Fruit fly (Drosophila melanogaster) whole organism, embryonic: ENCODE data around the gene CG46460.

Experiments
- Atf-2 ChIP-seq: fragments of 200-800 bp; sonication (Bioruptor generic); optimal IDR thresholded peaks from 2 replicates; lab custom pipeline; 2016; ENCODE audit warnings: missing biosample characterization, missing genetic modification characterization
- BEAF-32 ChIP-seq: fragments of 200-800 bp; sonication (Bioruptor generic); optimal IDR thresholded peaks from 3 replicates; lab custom pipeline; 2017; ENCODE audit warnings: missing biosample characterization, missing genetic modification characterization, mild to moderate bottlenecking, moderate library complexity, missing genetic modification reagents
- BtbVII ChIP-seq: fragments of 200-800 bp; sonication (Bioruptor generic); optimal IDR thresholded peaks from 3 replicates; lab custom pipeline; 2017; ENCODE audit warnings: missing biosample characterization, mild to moderate bottlenecking, missing genetic modification characterization
- CG10147 ChIP-seq: fragments of 200-800 bp; sonication (Bioruptor generic); optimal IDR thresholded peaks from 2 replicates; lab custom pipeline; 2019; ENCODE audit warnings: missing biosample characterization, mild to moderate bottlenecking, missing genetic modification characterization, moderate library complexity
- CG10366 ChIP-seq: fragments of 200-800 bp; sonication (Bioruptor generic); IDR thresholded peaks from 2 replicates; pipeline ENCODE4 v1.3.6; 2022; ENCODE audit warnings: missing biosample characterization, missing genetic modification characterization
- CG11247 ChIP-seq: fragments of 200-800 bp; sonication (Bioruptor generic); IDR thresholded peaks from 2 replicates; pipeline ENCODE4 v1.3.6; 2022; ENCODE audit warnings: missing biosample characterization, missing genetic modification characterization
- CG13287 ChIP-seq: fragments of 200-800 bp; sonication (Bioruptor generic); IDR thresholded peaks from 2 replicates; pipeline ENCODE4 v1.3.6; 2022; ENCODE audit warnings: missing biosample characterization, missing genetic modification characterization; ENCODE audit not compliant: partially characterized antibody
- CG13624 ChIP-seq: fragments of 200-800 bp; sonication (Bioruptor generic); optimal IDR thresholded peaks from 2 replicates; lab custom pipeline; 2016; ENCODE audit warnings: missing biosample characterization, missing genetic modification characterization
- CG14014 ChIP-seq: fragments of 200-800 bp; sonication (Bioruptor generic); IDR thresholded peaks from 2 replicates; pipeline ENCODE4 v1.3.6; 2022; ENCODE audit warnings: missing biosample characterization, missing genetic modification characterization
- CG15479 ChIP-seq: fragments of 200-800 bp; sonication (Bioruptor generic); optimal IDR thresholded peaks from 3 replicates; lab custom pipeline; 2019; ENCODE audit warnings: missing biosample characterization, mild to moderate bottlenecking, missing genetic modification characterization, moderate library complexity
- CG17568 ChIP-seq: fragments of 200-800 bp; sonication (Bioruptor generic); optimal IDR thresholded peaks from 2 replicates; lab custom pipeline; 2018; ENCODE audit warnings: missing biosample characterization, mild to moderate bottlenecking, missing genetic modification characterization, moderate library complexity
- CG17912 ChIP-seq: fragments of 200-800 bp; sonication (Bioruptor generic); optimal IDR thresholded peaks from 2 replicates; lab custom pipeline; 2018; ENCODE audit warnings: missing biosample characterization, mild to moderate bottlenecking, missing genetic modification characterization
- CG31388 ChIP-seq: fragments of 200-800 bp; sonication (Bioruptor generic); optimal IDR thresholded peaks from 2 replicates; lab custom pipeline; 2016; ENCODE audit warnings: missing biosample characterization, missing genetic modification characterization
- CG32767 ChIP-seq: fragments of 200-800 bp; sonication (Bioruptor generic); IDR thresholded peaks from 2 replicates; pipeline ENCODE4 v1.3.6; 2022; ENCODE audit warnings: missing biosample characterization, missing genetic modification characterization
- CG4328 ChIP-seq: fragments of 200-800 bp; sonication (Bioruptor generic); optimal IDR thresholded peaks from 3 replicates; lab custom pipeline; 2017; ENCODE audit warnings: missing biosample characterization, missing genetic modification reagents, missing genetic modification characterization
- CG4424 ChIP-seq: fragments of 200-800 bp; sonication (Bioruptor generic); optimal IDR thresholded peaks from 3 replicates; lab custom pipeline; 2016; ENCODE audit warnings: missing biosample characterization, missing genetic modification characterization
- CG4854 ChIP-seq: fragments of 200-800 bp; sonication (Bioruptor generic); optimal IDR thresholded peaks from 2 replicates; lab custom pipeline; 2016; ENCODE audit warnings: missing biosample characterization, missing genetic modification characterization, inconsistent platforms
- CG5180 ChIP-seq: fragments of 200-800 bp; sonication (Bioruptor generic); optimal IDR thresholded peaks from 3 replicates; lab custom pipeline; 2017; ENCODE audit warnings: missing biosample characterization, missing genetic modification characterization, mild to moderate bottlenecking, moderate library complexity, missing genetic modification reagents
- CG6272 ChIP-seq: fragments of 200-800 bp; sonication (Bioruptor generic); IDR thresholded peaks from 2 replicates; pipeline ENCODE4 v1.3.6; 2022; ENCODE audit warnings: missing biosample characterization, missing genetic modification characterization
- CG7271 ChIP-seq: fragments of 200-800 bp; sonication (Bioruptor generic); optimal IDR thresholded peaks from 2 replicates; lab custom pipeline; 2018; ENCODE audit warnings: missing biosample characterization, mild to moderate bottlenecking, missing genetic modification characterization, moderate library complexity
- CG7372 ChIP-seq: fragments of 200-800 bp; sonication (Bioruptor generic); IDR thresholded peaks from 2 replicates; pipeline ENCODE4 v1.3.6; 2022; ENCODE audit warnings: missing biosample characterization, missing genetic modification characterization
- CG8290 ChIP-seq, 3 experiments: fragments of 200-800 bp; sonication (Bioruptor generic); optimal IDR thresholded peaks; 2 replicates each; lab custom pipeline; 2016 to 2019; ENCODE audit warnings: missing biosample characterization in 3 of 3, missing genetic modification characterization in 3 of 3, mild to moderate bottlenecking in 2 of 3, moderate library complexity in 1 of 3
- CG8388 ChIP-seq: fragments of 200-800 bp; sonication (Bioruptor generic); optimal IDR thresholded peaks from 2 replicates; lab custom pipeline; 2019; ENCODE audit warnings: missing biosample characterization, mild to moderate bottlenecking, missing genetic modification characterization, moderate library complexity
- CG8944 ChIP-seq: fragments of 200-800 bp; sonication (Bioruptor generic); optimal IDR thresholded peaks from 3 replicates; lab custom pipeline; 2016; ENCODE audit warnings: missing biosample characterization, missing genetic modification characterization
- HLH4C ChIP-seq: fragments of 200-800 bp; sonication (Bioruptor generic); IDR thresholded peaks from 3 replicates; pipeline ENCODE4 v1.3.6; 2022; ENCODE audit warnings: missing biosample characterization, missing genetic modification characterization; ENCODE audit not compliant: partially characterized antibody
- HmgD ChIP-seq: fragments of 200-800 bp; sonication (Bioruptor generic); optimal IDR thresholded peaks from 3 replicates; lab custom pipeline; 2016; ENCODE audit warnings: missing biosample characterization, missing genetic modification characterization
- Hmr ChIP-seq: fragments of 200-800 bp; sonication (Bioruptor generic); optimal IDR thresholded peaks from 3 replicates; lab custom pipeline; 2017; ENCODE audit warnings: mild to moderate bottlenecking, missing biosample characterization, missing genetic modification reagents, missing genetic modification characterization
- Jarid2 ChIP-seq: fragments of 200-800 bp; sonication (Bioruptor generic); optimal IDR thresholded peaks from 3 replicates; lab custom pipeline; 2017; ENCODE audit warnings: mild to moderate bottlenecking, missing biosample characterization, missing genetic modification reagents, missing genetic modification characterization
- NFAT ChIP-seq: fragments of 200-800 bp; sonication (Bioruptor generic); IDR thresholded peaks from 2 replicates; pipeline ENCODE4 v1.3.6; 2022; ENCODE audit warnings: missing biosample characterization, missing genetic modification characterization
- Optix ChIP-seq: fragments of 200-800 bp; sonication (Bioruptor generic); IDR thresholded peaks from 3 replicates; pipeline ENCODE4 v1.3.6; 2022; ENCODE audit warnings: missing biosample characterization, missing genetic modification characterization
- Spps ChIP-seq: fragments of 200-800 bp; sonication (Bioruptor generic); optimal IDR thresholded peaks from 2 replicates; lab custom pipeline; 2018; ENCODE audit warnings: missing biosample characterization, mild to moderate bottlenecking, missing genetic modification characterization
- Sry-δ ChIP-seq: fragments of 200-800 bp; sonication (Bioruptor generic); optimal IDR thresholded peaks from 2 replicates; lab custom pipeline; 2016; ENCODE audit warnings: missing biosample characterization, missing genetic modification characterization
- Stat92E ChIP-seq, 3 experiments: fragments of >200 bp in 2 of 3; fragments of 200-800 bp in 1 of 3; sonication (Bioruptor generic) in 1 of 3; optimal IDR thresholded peaks; 2 replicates each; lab custom pipeline; 2017 to 2019; ENCODE audit warnings: missing biosample characterization in 3 of 3, missing genetic modification characterization in 3 of 3, mild to moderate bottlenecking in 1 of 3, moderate library complexity in 1 of 3
- al ChIP-seq: fragments of 200-800 bp; sonication (Bioruptor generic); IDR thresholded peaks from 2 replicates; pipeline ENCODE4 v1.3.6; 2022; ENCODE audit warnings: missing biosample characterization, missing genetic modification characterization
- bbx ChIP-seq: fragments of 200-800 bp; sonication (Bioruptor generic); IDR thresholded peaks from 2 replicates; pipeline ENCODE4 v1.3.6; 2022; ENCODE audit warnings: missing biosample characterization, missing genetic modification characterization; ENCODE audit not compliant: partially characterized antibody
- chif ChIP-seq, 2 experiments: fragments of 200-800 bp; sonication (Bioruptor generic); optimal IDR thresholded peaks; 3 replicates each; lab custom pipeline; 2016; ENCODE audit warnings: missing biosample characterization in 2 of 2, missing genetic modification characterization in 2 of 2
- croc ChIP-seq: fragments of 200-800 bp; sonication (Bioruptor generic); conservative IDR thresholded peaks from 3 replicates; pipeline ENCODE4 v1.3.6; 2022; ENCODE audit warnings: missing biosample characterization, missing genetic modification characterization
- dmrt99B ChIP-seq: fragments of 200-800 bp; sonication (Bioruptor generic); optimal IDR thresholded peaks from 2 replicates; lab custom pipeline; 2018; ENCODE audit warnings: missing biosample characterization, mild to moderate bottlenecking, missing genetic modification characterization, moderate library complexity
- grau ChIP-seq: fragments of 200-800 bp; optimal IDR thresholded peaks from 3 replicates; lab custom pipeline; 2019; ENCODE audit warnings: missing biosample characterization, mild to moderate bottlenecking, missing genetic modification characterization, moderate library complexity
- insv ChIP-seq, 2 experiments: fragments of 200-800 bp; sonication (Bioruptor generic); optimal IDR thresholded peaks; 3 replicates each; lab custom pipeline; 2016 to 2018; ENCODE audit warnings: missing biosample characterization in 2 of 2, missing genetic modification characterization in 2 of 2
- inv ChIP-seq: fragments of 200-800 bp; sonication (Bioruptor generic); IDR thresholded peaks from 2 replicates; pipeline ENCODE4 v1.3.6; 2022; ENCODE audit warnings: missing biosample characterization, missing genetic modification characterization; ENCODE audit not compliant: partially characterized antibody
- peb ChIP-seq: fragments of 200-800 bp; sonication (Bioruptor generic); IDR thresholded peaks from 2 replicates; pipeline ENCODE4 v1.3.6; 2022; ENCODE audit warnings: missing biosample characterization, missing genetic modification characterization
- sens-2 ChIP-seq: fragments of 200-800 bp; sonication (Bioruptor generic); IDR thresholded peaks from 2 replicates; pipeline ENCODE4 v1.3.6; 2022; ENCODE audit warnings: missing biosample characterization, missing genetic modification characterization
- seq ChIP-seq: fragments of 200-800 bp; sonication (Bioruptor generic); IDR thresholded peaks from 2 replicates; pipeline ENCODE4 v1.3.6; 2022; ENCODE audit warnings: missing biosample characterization, missing genetic modification characterization
- slp2 ChIP-seq: fragments of 200-800 bp; sonication (Bioruptor generic); optimal IDR thresholded peaks from 2 replicates; lab custom pipeline; 2016; ENCODE audit warnings: missing biosample characterization, missing genetic modification characterization
- tll ChIP-seq, 2 experiments: fragments of 200-800 bp in 1 of 2; fragments of >200 bp in 1 of 2; sonication (Bioruptor generic) in 1 of 2; optimal IDR thresholded peaks; 2 replicates each; lab custom pipeline; 2017 to 2019; ENCODE audit warnings: missing biosample characterization in 2 of 2, missing genetic modification characterization in 2 of 2, mild to moderate bottlenecking in 1 of 2, moderate library complexity in 1 of 2

Gene CG46460

DNA sequence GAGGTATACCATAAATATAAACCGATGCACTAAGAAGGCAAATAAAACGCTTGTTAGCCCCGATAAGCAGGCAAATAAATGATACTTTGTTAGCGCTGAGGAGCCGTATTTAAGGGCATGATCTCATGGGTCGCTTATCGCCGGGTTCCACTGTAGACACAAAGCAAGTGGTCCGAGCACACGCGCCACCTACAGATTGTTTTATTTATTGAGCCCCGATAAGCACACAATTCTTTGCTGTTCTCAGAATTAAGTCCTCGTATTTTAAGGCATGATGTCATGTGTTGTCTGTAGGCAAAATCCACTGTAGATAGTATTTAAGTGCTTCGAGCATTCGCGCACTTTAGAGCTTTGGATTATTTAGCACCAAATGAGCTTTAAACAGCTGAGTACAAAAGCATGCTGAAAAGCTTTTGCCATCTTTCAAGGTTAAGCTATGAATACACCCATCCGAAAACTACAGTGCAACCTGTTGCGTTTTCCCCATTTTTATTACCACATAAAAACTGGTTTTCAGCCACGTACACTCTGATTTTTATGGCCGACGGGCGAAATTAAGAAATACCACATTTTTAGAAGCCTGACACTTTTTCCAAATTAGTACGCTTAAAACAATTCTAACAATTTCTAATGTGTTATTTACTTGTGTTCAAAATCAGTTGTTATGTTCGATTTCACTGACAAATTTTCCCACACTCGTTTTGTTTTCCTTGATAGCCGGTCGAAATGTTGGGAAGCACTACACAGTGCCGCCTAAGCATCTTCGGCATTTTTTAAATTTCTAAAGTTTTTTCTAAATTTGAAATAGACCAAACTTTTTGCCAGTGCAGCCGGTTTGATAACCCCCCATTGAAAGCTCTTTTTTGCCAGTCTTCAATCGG is 12.6 kb upstream of the CG46460 start, which contains the start of gene Sqor (continued):
- TF ChIP-seq sens-2 (GFP tag; lab: Robert Waterston, UW) (peak; percentile 37; the same call in 1 of the 2 replicates), chif (GFP tag; optimal IDR thresholded peaks at IDR 0.05; lab: Kevin White, UChicago) (peak; percentile 61 to 81), Stat92E (GFP tag; optimal IDR thresholded peaks at IDR 0.05; lab: Kevin White, UChicago) (peak in 1 of 3 experiments; percentile 75), CG8290 (GFP tag; optimal IDR thresholded peaks at IDR 0.05; lab: Kevin White, UChicago) (peak; percentile 59), CG8290 (tag; optimal IDR thresholded peaks at IDR 0.05; lab: Kevin White, UChicago) (peak; percentile 34 to 97), CG7271 (tag; lab: Kevin White, UChicago) (no peak), slp2 (peak; percentile 86), Hmr (peak; percentile 89), Atf-2 (peak; percentile 82), Spps (tag; lab: Kevin White, UChicago) (no peak), peb (GFP tag; lab: Robert Waterston, UW) (no peak; the same call in none of the 2 replicates), tll (GFP tag; optimal IDR thresholded peaks at IDR 0.05; lab: Kevin White, UChicago) (no peak), al (GFP tag; lab: Robert Waterston, UW) (peak; percentile 83), CG8388 (GFP tag; lab: Kevin White, UChicago) (peak; percentile 68), HLH4C (peak; percentile 16; the same call in 1 of the 3 replicates), BtbVII (peak; percentile 90), CG4424 (GFP tag; lab: Kevin White, UChicago) (peak; percentile 66), CG13624 (peak; percentile 81), CG14014 (GFP tag; lab: Robert Waterston, UW) (peak; percentile 80), CG4328 (GFP tag; lab: Kevin White, UChicago) (peak; percentile 72), CG6272 (GFP tag; lab: Robert Waterston, UW) (peak; percentile 62), CG5180 (GFP tag; lab: Kevin White, UChicago) (peak; percentile 68), CG32767 (GFP tag; lab: Robert Waterston, UW) (peak; percentile 76), Jarid2 (peak; percentile 54), dmrt99B (tag; lab: Kevin White, UChicago) (peak; percentile 88), seq (GFP tag; lab: Robert Waterston, UW) (peak; percentile 85), CG15479 (no peak), CG17912 (GFP tag; lab: Kevin White, UChicago) (peak; percentile 66), inv (GFP tag; lab: Robert Waterston, UW) (no peak), CG7372 (GFP tag; lab: Robert Waterston, UW) (peak; percentile 60), CG8944 (GFP tag; lab: Kevin White, UChicago) (peak; percentile 81), BEAF-32 (no peak), Optix (GFP tag; lab: Robert Waterston, UW) (peak; percentile 83), CG13287 (GFP tag; lab: Robert Waterston, UW) (no peak), CG10147 (GFP tag; lab: Kevin White, UChicago) (peak; percentile 91), CG4854 (GFP tag; lab: Kevin White, UChicago) (peak; percentile 81), Sry-δ (peak; percentile 28), croc (GFP tag; lab: Robert Waterston, UW) (0 out of 3 replicates have a peak, but pooled peaks have one; percentile 13), CG17568 (GFP tag; lab: Kevin White, UChicago) (peak; percentile 16), CG10366 (GFP tag; lab: Robert Waterston, UW) (peak; percentile 82), HmgD (GFP tag; lab: Kevin White, UChicago) (peak; percentile 82), bbx (GFP tag; lab: Robert Waterston, UW) (no peak), insv (GFP tag; optimal IDR thresholded peaks at IDR 0.05; lab: Kevin White, UChicago) (peak in 1 of 2 experiments; percentile 21), CG11247 (GFP tag; lab: Robert Waterston, UW) (peak; percentile 74), NFAT (GFP tag; lab: Robert Waterston, UW) (peak; percentile 76), grau (tag; lab: Kevin White, UChicago) (peak; percentile 99), CG31388 (peak; percentile 10)
